Fruit fly (Drosophila melanogaster) whole organism, embryonic: ENCODE data around the gene CG7627.
A peak's percentile ranks its signal among the peaks of the same experiment; 100 is the strongest.

Source experiments
- Asciz ChIP-seq: fragments of 200-800 bp; sonication (Bioruptor generic); optimal IDR thresholded peaks from 2 replicates; lab custom pipeline; 2017; ENCODE audit warnings: missing biosample characterization, mild to moderate bottlenecking, missing genetic modification characterization, missing genetic modification reagents
- CG12236 ChIP-seq: fragments of 200-800 bp; sonication (Bioruptor generic); optimal IDR thresholded peaks from 2 replicates; lab custom pipeline; 2016; ENCODE audit warnings: missing biosample characterization, missing genetic modification characterization
- CG13287 ChIP-seq: fragments of 200-800 bp; sonication (Bioruptor generic); IDR thresholded peaks from 2 replicates; pipeline ENCODE4 v1.3.6; 2022; ENCODE audit warnings: missing biosample characterization, missing genetic modification characterization; ENCODE audit not compliant: partially characterized antibody
- CG13775 ChIP-seq: fragments of 200-800 bp; sonication (Bioruptor generic); optimal IDR thresholded peaks from 3 replicates; lab custom pipeline; 2017; ENCODE audit warnings: missing biosample characterization, mild to moderate bottlenecking, missing genetic modification characterization
- CG15696 ChIP-seq: fragments of 200-800 bp; sonication (Bioruptor generic); optimal IDR thresholded peaks from 2 replicates; lab custom pipeline; 2019; ENCODE audit warnings: missing biosample characterization, mild to moderate bottlenecking, missing genetic modification characterization, moderate library complexity
- CG17328 ChIP-seq: fragments of 200-800 bp; sonication (Bioruptor generic); IDR thresholded peaks from 2 replicates; pipeline ENCODE4 v1.3.6; 2022; ENCODE audit warnings: missing biosample characterization, missing genetic modification characterization
- CG18476 ChIP-seq: fragments of 200-800 bp; sonication (Bioruptor generic); optimal IDR thresholded peaks from 2 replicates; lab custom pipeline; 2016; ENCODE audit warnings: missing biosample characterization, mild to moderate bottlenecking, missing genetic modification characterization
- CG18619 ChIP-seq: fragments of 200-800 bp; sonication (Bioruptor generic); optimal IDR thresholded peaks from 3 replicates; lab custom pipeline; 2017; ENCODE audit warnings: missing biosample characterization, mild to moderate bottlenecking, missing genetic modification characterization
- CG18764 ChIP-seq: fragments of 200-800 bp; sonication (Bioruptor generic); optimal IDR thresholded peaks from 3 replicates; lab custom pipeline; 2016; ENCODE audit warnings: missing biosample characterization, missing genetic modification characterization
- CG30431 ChIP-seq: fragments of 200-800 bp; sonication (Bioruptor generic); optimal IDR thresholded peaks from 2 replicates; lab custom pipeline; 2017; ENCODE audit warnings: missing biosample characterization, missing genetic modification characterization
- CG31224 ChIP-seq: fragments of 200-800 bp; sonication (Bioruptor generic); IDR thresholded peaks from 2 replicates; pipeline ENCODE4 v1.3.6; 2022; ENCODE audit warnings: missing biosample characterization, missing genetic modification characterization
- CG42726 ChIP-seq: fragments of 200-800 bp; sonication (Bioruptor generic); IDR thresholded peaks from 2 replicates; pipeline ENCODE4 v1.3.6; 2022; ENCODE audit warnings: missing biosample characterization, missing genetic modification characterization; ENCODE audit not compliant: partially characterized antibody
- CG4424 ChIP-seq: fragments of 200-800 bp; sonication (Bioruptor generic); optimal IDR thresholded peaks from 3 replicates; lab custom pipeline; 2016; ENCODE audit warnings: missing biosample characterization, missing genetic modification characterization
- CG5953 ChIP-seq: fragments of 200-800 bp; sonication (Bioruptor generic); IDR thresholded peaks from 2 replicates; pipeline ENCODE4 v1.3.6; 2022; ENCODE audit warnings: missing biosample characterization, missing genetic modification characterization
- CG6272 ChIP-seq: fragments of 200-800 bp; sonication (Bioruptor generic); IDR thresholded peaks from 2 replicates; pipeline ENCODE4 v1.3.6; 2022; ENCODE audit warnings: missing biosample characterization, missing genetic modification characterization
- CG6854 ChIP-seq: fragments of 200-800 bp; sonication (Bioruptor generic); optimal IDR thresholded peaks from 3 replicates; lab custom pipeline; 2017; ENCODE audit warnings: missing biosample characterization, mild to moderate bottlenecking, missing genetic modification characterization
- CG7928 ChIP-seq: fragments of 200-800 bp; sonication (Bioruptor generic); optimal IDR thresholded peaks from 2 replicates; lab custom pipeline; 2017; ENCODE audit warnings: missing biosample characterization, mild to moderate bottlenecking, missing genetic modification characterization
- CG9932 ChIP-seq: fragments of 200-800 bp; sonication (Bioruptor generic); IDR thresholded peaks from 2 replicates; pipeline ENCODE4 v1.3.6; 2022; ENCODE audit warnings: missing biosample characterization, missing genetic modification characterization
- Chrac-16 ChIP-seq: fragments of 200-800 bp; sonication (Bioruptor generic); optimal IDR thresholded peaks from 3 replicates; lab custom pipeline; 2016; ENCODE audit warnings: missing biosample characterization, missing genetic modification characterization
- Dip2 ChIP-seq: fragments of 200-800 bp; sonication (Bioruptor generic); IDR thresholded peaks from 2 replicates; pipeline ENCODE4 v1.3.6; 2022; ENCODE audit warnings: missing biosample characterization, missing genetic modification characterization
- Dip3 ChIP-seq: fragments of 200-800 bp; sonication (Bioruptor generic); optimal IDR thresholded peaks from 3 replicates; lab custom pipeline; 2016; ENCODE audit warnings: missing biosample characterization, missing genetic modification characterization
- Fer3 ChIP-seq: fragments of 200-800 bp; sonication (Bioruptor generic); optimal IDR thresholded peaks from 2 replicates; lab custom pipeline; 2018; ENCODE audit warnings: missing biosample characterization, mild to moderate bottlenecking, missing genetic modification characterization, moderate library complexity
- HmgZ ChIP-seq: fragments of 200-800 bp; sonication (Bioruptor generic); optimal IDR thresholded peaks from 2 replicates; lab custom pipeline; 2018; ENCODE audit warnings: missing biosample characterization, mild to moderate bottlenecking, missing genetic modification characterization
- NFAT ChIP-seq: fragments of 200-800 bp; sonication (Bioruptor generic); IDR thresholded peaks from 2 replicates; pipeline ENCODE4 v1.3.6; 2022; ENCODE audit warnings: missing biosample characterization, missing genetic modification characterization
- Oli ChIP-seq: fragments of 200-800 bp; sonication (Bioruptor generic); optimal IDR thresholded peaks from 2 replicates; lab custom pipeline; 2018; ENCODE audit warnings: missing biosample characterization, mild to moderate bottlenecking, missing genetic modification characterization, moderate library complexity
- Poxn ChIP-seq: fragments of 200-800 bp; sonication (Bioruptor generic); IDR thresholded peaks from 2 replicates; pipeline ENCODE4 v1.3.6; 2022; ENCODE audit warnings: missing biosample characterization, missing genetic modification characterization
- Tbp ChIP-seq: fragments of >200 bp; optimal IDR thresholded peaks from 2 replicates; lab custom pipeline; 2018; ENCODE audit warnings: missing biosample characterization, missing genetic modification characterization
- aop ChIP-seq: fragments of 200-800 bp; sonication (Bioruptor generic); IDR thresholded peaks from 2 replicates; pipeline ENCODE4 v1.3.6; 2022; ENCODE audit warnings: missing biosample characterization, missing genetic modification characterization
- bigmax ChIP-seq: fragments of 200-800 bp; sonication (Bioruptor generic); optimal IDR thresholded peaks from 2 replicates; lab custom pipeline; 2018; ENCODE audit warnings: missing biosample characterization, mild to moderate bottlenecking, missing genetic modification characterization
- btn ChIP-seq: fragments of 200-800 bp; sonication (Bioruptor generic); optimal IDR thresholded peaks from 2 replicates; lab custom pipeline; 2016; ENCODE audit warnings: missing biosample characterization, missing genetic modification characterization
- cato ChIP-seq: fragments of 200-800 bp; sonication (Bioruptor generic); optimal IDR thresholded peaks from 2 replicates; lab custom pipeline; 2016; ENCODE audit warnings: missing biosample characterization, missing genetic modification characterization, borderline replicate concordance
- chif ChIP-seq, 2 experiments: fragments of 200-800 bp; sonication (Bioruptor generic); optimal IDR thresholded peaks; 3 replicates each; lab custom pipeline; 2016; ENCODE audit warnings: missing biosample characterization in 2 of 2, missing genetic modification characterization in 2 of 2
- ci ChIP-seq: fragments of 200-800 bp; sonication (Bioruptor generic); IDR thresholded peaks from 3 replicates; pipeline ENCODE4 v1.3.6; 2022; ENCODE audit warnings: missing biosample characterization, missing genetic modification characterization
- crc ChIP-seq: fragments of 200-800 bp; sonication (Bioruptor generic); optimal IDR thresholded peaks from 2 replicates; lab custom pipeline; 2016; ENCODE audit warnings: missing biosample characterization, missing genetic modification characterization
- dati ChIP-seq: fragments of 200-800 bp; sonication (Bioruptor generic); IDR thresholded peaks from 2 replicates; pipeline ENCODE4 v1.3.6; 2022; ENCODE audit warnings: missing biosample characterization, missing genetic modification characterization
- dmrt11E ChIP-seq: fragments of 200-800 bp; sonication (Bioruptor generic); optimal IDR thresholded peaks from 3 replicates; lab custom pipeline; 2018; ENCODE audit warnings: missing biosample characterization, mild to moderate bottlenecking, missing genetic modification characterization, moderate library complexity
- dpn ChIP-seq, 2 experiments: fragments of 200-800 bp; sonication (Bioruptor generic); optimal IDR thresholded peaks; 3 replicates each; lab custom pipeline; 2016; ENCODE audit warnings: missing biosample characterization in 2 of 2, missing genetic modification characterization in 2 of 2
- gsb-n ChIP-seq: fragments of 200-800 bp; sonication (Bioruptor generic); optimal IDR thresholded peaks from 3 replicates; lab custom pipeline; 2018; ENCODE audit warnings: missing biosample characterization, mild to moderate bottlenecking, missing genetic modification characterization
- hbn ChIP-seq: fragments of 200-800 bp; sonication (Bioruptor generic); IDR thresholded peaks from 2 replicates; pipeline ENCODE4 v1.3.6; 2022; ENCODE audit warnings: missing biosample characterization, missing genetic modification characterization; ENCODE audit not compliant: partially characterized antibody
- knrl ChIP-seq: fragments of 200-800 bp; sonication (Bioruptor generic); IDR thresholded peaks from 3 replicates; pipeline ENCODE4 v1.3.6; 2022; ENCODE audit warnings: missing biosample characterization, missing genetic modification characterization; ENCODE audit not compliant: partially characterized antibody
- p53 ChIP-seq: fragments of 200-800 bp; sonication (Bioruptor generic); optimal IDR thresholded peaks from 2 replicates; lab custom pipeline; 2016; ENCODE audit warnings: missing biosample characterization, missing genetic modification characterization
- pfk ChIP-seq: fragments of 200-800 bp; sonication (Bioruptor generic); optimal IDR thresholded peaks from 2 replicates; lab custom pipeline; 2018; ENCODE audit warnings: missing biosample characterization, mild to moderate bottlenecking, missing genetic modification characterization, moderate library complexity
- pita ChIP-seq: fragments of 200-800 bp; sonication (Bioruptor generic); optimal IDR thresholded peaks from 2 replicates; lab custom pipeline; 2017; ENCODE audit warnings: missing biosample characterization, mild to moderate bottlenecking, missing genetic modification characterization
- pnt ChIP-seq: fragments of 200-800 bp; sonication (Bioruptor generic); optimal IDR thresholded peaks from 3 replicates; lab custom pipeline; 2016; ENCODE audit warnings: missing biosample characterization, missing genetic modification characterization
- prd ChIP-seq, 3 experiments: fragments of >200 bp in 2 of 3; fragments of 200-800 bp in 1 of 3; sonication (Bioruptor generic) in 1 of 3; optimal IDR thresholded peaks in 2 of 3; IDR thresholded peaks in 1 of 3; 2 replicates in 2 of 3; 3 replicates in 1 of 3; pipeline versions ENCODE4 v1.3.6 to Lab custom; 2017 to 2022; ENCODE audit warnings: missing biosample characterization in 1 of 3, missing genetic modification characterization in 1 of 3
- seq ChIP-seq: fragments of 200-800 bp; sonication (Bioruptor generic); IDR thresholded peaks from 2 replicates; pipeline ENCODE4 v1.3.6; 2022; ENCODE audit warnings: missing biosample characterization, missing genetic modification characterization
- ssp ChIP-seq: fragments of 200-800 bp; sonication (Bioruptor generic); IDR thresholded peaks from 2 replicates; pipeline ENCODE4 v1.3.6; 2022; ENCODE audit warnings: missing biosample characterization, missing genetic modification characterization
- unpg ChIP-seq: fragments of 200-800 bp; sonication (Bioruptor generic); optimal IDR thresholded peaks from 3 replicates; lab custom pipeline; 2018; ENCODE audit warnings: missing biosample characterization, mild to moderate bottlenecking, missing genetic modification characterization, moderate library complexity
- zf30C ChIP-seq: fragments of 200-800 bp; sonication (Bioruptor generic); optimal IDR thresholded peaks from 3 replicates; lab custom pipeline; 2018; ENCODE audit warnings: missing biosample characterization, mild to moderate bottlenecking, missing genetic modification characterization

The CG7627 gene

DNA sequence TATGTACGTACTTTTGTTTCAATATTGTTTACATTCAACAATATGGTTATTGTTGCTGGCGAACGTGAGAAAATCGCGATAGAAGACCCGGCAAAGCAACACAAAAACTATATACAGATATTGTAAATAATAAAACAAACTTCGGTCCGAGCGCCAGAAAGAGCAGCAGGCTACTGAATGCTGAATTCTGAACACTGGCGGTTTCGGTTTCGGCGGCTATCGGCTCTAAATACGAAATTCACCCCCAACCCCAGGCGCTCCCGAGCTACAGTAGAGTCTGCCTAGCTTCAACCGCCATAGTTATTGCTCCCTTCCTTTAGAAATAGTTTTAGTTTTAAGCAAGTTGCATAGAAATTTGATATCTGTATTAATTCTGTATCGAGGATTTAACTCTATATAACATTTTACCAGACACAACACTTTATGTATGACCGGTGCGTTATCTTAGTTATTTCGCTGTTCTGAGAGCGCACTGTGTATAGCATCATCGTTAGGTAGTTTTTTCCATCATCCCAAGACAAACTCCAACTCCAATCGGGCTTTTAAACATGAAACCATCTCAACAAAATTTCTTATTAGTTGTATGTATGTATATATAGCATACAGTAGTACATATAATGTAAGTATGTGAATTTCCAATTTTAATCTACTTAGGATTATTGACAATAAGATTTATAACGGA, at the start of gene CG7627 (continued):
- TF ChIP-seq p53 (GFP tag; lab: Kevin White, UChicago) (peak; percentile 9), dpn (GFP tag; optimal IDR thresholded peaks at IDR 0.05; lab: Kevin White, UChicago) (peak; percentile 67 to 77), btn (GFP tag; lab: Kevin White, UChicago) (peak; percentile 19), pita (no peak), ssp (peak; percentile 58), pnt (GFP tag; lab: Kevin White, UChicago) (peak; percentile 59), cato (GFP tag; lab: Kevin White, UChicago) (no peak), zf30C (GFP tag; lab: Kevin White, UChicago) (no peak), knrl (GFP tag; lab: Robert Waterston, UW) (no peak), CG6854 (GFP tag; lab: Kevin White, UChicago) (peak; percentile 60), dati (GFP tag; lab: Robert Waterston, UW) (peak; percentile 61; the same call in 1 of the 2 replicates), CG15696 (peak; percentile 65), CG12236 (GFP tag; lab: Kevin White, UChicago) (no peak), Asciz (peak; percentile 66), dmrt11E (tag; lab: Kevin White, UChicago) (peak; percentile 62), bigmax (GFP tag; lab: Kevin White, UChicago) (no peak), CG4424 (GFP tag; lab: Kevin White, UChicago) (peak; percentile 82), CG5953 (GFP tag; lab: Robert Waterston, UW) (no peak), CG30431 (GFP tag; lab: Kevin White, UChicago) (peak; percentile 11), Poxn (GFP tag; lab: Robert Waterston, UW) (peak; percentile 70), CG9932 (GFP tag; lab: Robert Waterston, UW) (peak; percentile 83), hbn (no peak), CG18764 (GFP tag; lab: Kevin White, UChicago) (no peak), unpg (GFP tag; lab: Kevin White, UChicago) (peak; percentile 70), CG13775 (GFP tag; lab: Kevin White, UChicago) (peak; percentile 60), CG6272 (GFP tag; lab: Robert Waterston, UW) (peak; percentile 58), Chrac-16 (GFP tag; lab: Kevin White, UChicago) (peak; percentile 62), CG18476 (GFP tag; lab: Kevin White, UChicago) (peak; percentile 64), ci (GFP tag; lab: Robert Waterston, UW) (peak; percentile 67; the same call in 2 of the 3 replicates), Dip3 (GFP tag; lab: Kevin White, UChicago) (peak; percentile 73), Tbp (GFP tag; lab: Kevin White, UChicago) (no peak), chif (GFP tag; optimal IDR thresholded peaks at IDR 0.05; lab: Kevin White, UChicago) (peak; percentile 56 to 76), aop (no peak), CG42726 (GFP tag; lab: Robert Waterston, UW) (0 out of 2 replicates have a peak, but pooled peaks have one; percentile 42), NFAT (peak; percentile 82), CG31224 (GFP tag; lab: Robert Waterston, UW) (peak; percentile 96), CG18619 (peak; percentile 71), CG7928 (GFP tag; lab: Kevin White, UChicago) (peak; percentile 49), gsb-n (tag; lab: Kevin White, UChicago) (peak; percentile 19), CG17328 (GFP tag; lab: Robert Waterston, UW) (peak; percentile 80), prd (optimal IDR thresholded peaks at IDR 0.05; lab: Kevin White, UChicago) (no peak), prd (GFP tag; IDR thresholded peaks at IDR 0.05; lab: Robert Waterston, UW) (peak; percentile 81), pfk (no peak), HmgZ (tag; lab: Kevin White, UChicago) (peak; percentile 46), Oli (tag; lab: Kevin White, UChicago) (peak; percentile 54), Dip2 (GFP tag; lab: Robert Waterston, UW) (no peak; the same call in 1 of the 2 replicates), CG13287 (GFP tag; lab: Robert Waterston, UW) (peak; percentile 27; the same call in 1 of the 2 replicates), crc (GFP tag; lab: Kevin White, UChicago) (peak; percentile 68), seq (GFP tag; lab: Robert Waterston, UW) (peak; percentile 71), Fer3 (peak; percentile 82)
